Worm (Caenorhabditis elegans): Measurements from ENCODE around the gene F39F10.5.
"Not testable (repeated sequence)": the region's sequence is repeated elsewhere in the genome, so short reads cannot be mapped to it uniquely, and the experiment has no call there.

- not testable (repeated sequence) for TF ChIP-seq ceh-82 (tag; optimal IDR thresholded peaks at IDR 0.05); ztf-11 (tag; optimal IDR thresholded peaks at IDR 0.05); skn-1 (tag; optimal IDR thresholded peaks at IDR 0.05); mbf-1 (tag; optimal IDR thresholded peaks at IDR 0.05); nhr-6 (tag; optimal IDR thresholded peaks at IDR 0.05); lsy-2 (tag; optimal IDR thresholded peaks at IDR 0.05); ama-1 (optimal IDR thresholded peaks at IDR 0.05); unc-39 (tag; optimal IDR thresholded peaks at IDR 0.05); alr-1 (tag; optimal IDR thresholded peaks at IDR 0.05)
These were observed 30.1 kb downstream of the F39F10.5 start, which contains the start of gene Y13C8A.1 for ce11 chrX:16883426-16883825.
